Worm (Caenorhabditis elegans): ENCODE data around the gene R05D3.12.

R05D3.12 gene

DNA sequence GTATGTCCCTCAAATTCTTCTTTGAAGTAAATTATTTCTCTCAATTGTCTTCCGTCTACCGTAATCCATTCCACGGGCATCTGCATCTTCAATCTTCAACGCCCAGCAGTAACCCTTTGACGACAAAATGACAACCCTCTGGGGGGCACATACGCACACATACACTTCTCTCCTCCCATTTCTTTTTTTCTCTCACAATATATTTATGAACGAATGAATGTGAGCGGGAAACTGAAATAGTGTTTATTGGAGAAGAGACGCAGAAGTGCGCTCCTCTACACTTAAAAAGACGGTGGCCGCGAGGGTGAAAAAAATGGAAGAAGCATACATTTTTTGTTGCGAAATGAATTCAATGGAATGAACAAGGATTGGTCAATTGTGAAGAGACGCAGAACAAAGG, 31.2 kb downstream of the R05D3.12 start (continued):
- TF ChIP-seq nhr-21 (tag; optimal IDR thresholded peaks at IDR 0.05): peak; percentile 31

- TF ChIP-seq lin-39 (tag; optimal IDR thresholded peaks at IDR 0.05) (no peak), mab-5 (tag; optimal IDR thresholded peaks at IDR 0.05) (no peak), aly-2 (tag; optimal IDR thresholded peaks at IDR 0.05) (no peak), ceh-82 (tag; optimal IDR thresholded peaks at IDR 0.05) (no peak), crh-2 (tag; optimal IDR thresholded peaks at IDR 0.05) (no peak), blmp-1 (tag; optimal IDR thresholded peaks at IDR 0.05; ENCODE audit: insufficient read depth) (no peak), nhr-6 (tag; optimal IDR thresholded peaks at IDR 0.05) (no peak), nhr-129 (tag; optimal IDR thresholded peaks at IDR 0.05) (no peak)
Observed at ce11 chrIII:8413501-8413900, 32.8 kb downstream of the R05D3.12 start.

- no peak for TF ChIP-seq nhr-12 (tag; optimal IDR thresholded peaks at IDR 0.05)
- no peak for TF ChIP-seq ztf-11 (tag; optimal IDR thresholded peaks at IDR 0.05)
- TF ChIP-seq nhr-237 (tag; optimal IDR thresholded peaks at IDR 0.05): no peak
- no peak for TF ChIP-seq unc-55 (GFP tag; optimal IDR thresholded peaks at IDR 0.05)
- TF ChIP-seq ztf-4 (tag; optimal IDR thresholded peaks at IDR 0.05): no peak
- TF ChIP-seq nhr-23 (tag; optimal IDR thresholded peaks at IDR 0.05): no peak
- no peak for TF ChIP-seq mbf-1 (tag; optimal IDR thresholded peaks at IDR 0.05)
- TF ChIP-seq nhr-25 (tag; optimal IDR thresholded peaks at IDR 0.05): no peak
- no peak for TF ChIP-seq peb-1 (tag; optimal IDR thresholded peaks at IDR 0.05)
- no peak for TF ChIP-seq ztf-1 (GFP tag; conservative IDR thresholded peaks at IDR 0.05)
- TF ChIP-seq egl-27 (tag; optimal IDR thresholded peaks at IDR 0.05): no peak
- TF ChIP-seq F13H6.1 (tag; optimal IDR thresholded peaks at IDR 0.05): no peak
- TF ChIP-seq lin-13 (GFP tag; optimal IDR thresholded peaks at IDR 0.05): no peak
- TF ChIP-seq ZK546.5 (tag; optimal IDR thresholded peaks at IDR 0.05): no peak
- no peak for TF ChIP-seq mdl-1 (tag; optimal IDR thresholded peaks at IDR 0.05)
- no peak for TF ChIP-seq lin-39 (tag; optimal IDR thresholded peaks at IDR 0.05)
- TF ChIP-seq unc-62 (GFP tag; optimal IDR thresholded peaks at IDR 0.05): no peak
- no peak for TF ChIP-seq ceh-82 (tag; optimal IDR thresholded peaks at IDR 0.05)
- TF ChIP-seq lin-11 (tag; optimal IDR thresholded peaks at IDR 0.05): no peak
- TF ChIP-seq dmd-4 (tag; optimal IDR thresholded peaks at IDR 0.05): no peak
Observed at ce11 chrIII:8416871-8417191, 36.1 kb downstream of the R05D3.12 start.

DNA sequence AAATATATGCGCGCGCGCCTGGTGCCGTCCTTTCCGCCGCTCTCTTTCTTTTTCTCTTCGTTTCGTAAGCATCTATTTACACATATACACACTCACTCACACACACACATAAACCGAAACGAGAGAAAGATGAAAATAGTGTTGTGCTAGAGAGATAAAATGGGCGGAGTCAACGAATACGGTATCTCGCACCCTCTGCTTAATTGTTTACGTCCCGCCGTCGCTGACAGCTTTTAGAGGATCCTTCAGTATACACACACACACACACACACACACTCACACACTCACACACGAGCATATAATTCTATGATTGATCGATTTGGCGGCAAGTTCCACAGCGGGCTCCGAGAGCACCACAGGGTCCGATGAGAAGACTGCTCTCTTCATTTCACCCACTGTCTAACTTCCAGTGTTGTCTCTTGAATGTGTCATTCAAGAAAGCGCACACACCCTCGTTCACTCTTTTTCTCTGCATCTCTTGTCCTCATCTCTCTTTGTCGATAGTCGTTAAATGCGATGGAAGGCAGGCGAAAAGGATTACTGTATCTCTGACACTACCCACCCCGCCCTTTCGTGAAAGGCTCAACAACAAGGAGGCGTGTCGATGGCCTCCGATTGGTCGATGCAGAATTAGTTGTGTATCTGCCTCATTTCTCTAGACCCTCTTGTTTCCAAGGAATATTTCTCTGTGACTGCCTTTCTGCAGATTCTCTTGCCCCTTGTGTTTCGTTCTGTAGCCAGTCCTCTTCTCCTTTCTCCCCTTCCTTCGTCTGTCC, 36.6 kb downstream of the R05D3.12 start:
- TF ChIP-seq elt-3 (tag; optimal IDR thresholded peaks at IDR 0.05) (no peak), ceh-82 (tag; optimal IDR thresholded peaks at IDR 0.05) (peak; percentile 49), fos-1 (tag; optimal IDR thresholded peaks at IDR 0.05) (peak; percentile 88), snpc-4 (tag; optimal IDR thresholded peaks at IDR 0.05) (peak; percentile 64), ZK546.5 (tag; optimal IDR thresholded peaks at IDR 0.05) (peak; percentile 60), sma-3 (GFP tag; optimal IDR thresholded peaks at IDR 0.05) (peak; percentile 90), nhr-21 (tag; optimal IDR thresholded peaks at IDR 0.05) (peak; percentile 90), ztf-4 (tag; optimal IDR thresholded peaks at IDR 0.05) (peak; percentile 91), skn-1 (tag; optimal IDR thresholded peaks at IDR 0.05) (no peak), F13H6.1 (tag; optimal IDR thresholded peaks at IDR 0.05) (peak; percentile 98), unc-39 (tag; optimal IDR thresholded peaks at IDR 0.05) (no peak), nhr-10 (tag; optimal IDR thresholded peaks at IDR 0.05) (peak; percentile 67), ceh-16 (tag; optimal IDR thresholded peaks at IDR 0.05) (peak; percentile 20), nhr-23 (tag; optimal IDR thresholded peaks at IDR 0.05) (no peak), sem-4 (tag; optimal IDR thresholded peaks at IDR 0.05) (peak; percentile 93), nhr-25 (tag; optimal IDR thresholded peaks at IDR 0.05) (peak; percentile 90), egl-27 (tag; optimal IDR thresholded peaks at IDR 0.05) (peak; percentile 77), mdl-1 (tag; optimal IDR thresholded peaks at IDR 0.05) (peak; percentile 74 to 90), nhr-237 (tag; optimal IDR thresholded peaks at IDR 0.05) (no peak), mab-5 (tag; optimal IDR thresholded peaks at IDR 0.05) (peak; percentile 95), nhr-11 (tag; optimal IDR thresholded peaks at IDR 0.05) (no peak), unc-62 (GFP tag; optimal IDR thresholded peaks at IDR 0.05) (peak; percentile 79), peb-1 (tag; optimal IDR thresholded peaks at IDR 0.05) (no peak), C34F6.9 (tag; optimal IDR thresholded peaks at IDR 0.05) (peak; percentile 93), zag-1 (tag; optimal IDR thresholded peaks at IDR 0.05) (peak; percentile 89), crh-2 (tag; optimal IDR thresholded peaks at IDR 0.05) (peak; percentile 96), ama-1 (optimal IDR thresholded peaks at IDR 0.05) (no peak), gmeb-1 (tag; optimal IDR thresholded peaks at IDR 0.05) (peak; percentile 73), ztf-11 (tag; optimal IDR thresholded peaks at IDR 0.05) (peak; percentile 49), lin-39 (tag; optimal IDR thresholded peaks at IDR 0.05) (peak; percentile 90), elt-1 (tag; optimal IDR thresholded peaks at IDR 0.05) (no peak), nhr-6 (tag; optimal IDR thresholded peaks at IDR 0.05) (peak; percentile 91), R02D3.7 (tag; optimal IDR thresholded peaks at IDR 0.05) (peak; percentile 59), blmp-1 (tag; optimal IDR thresholded peaks at IDR 0.05; ENCODE audit: insufficient read depth) (peak; percentile 77), nhr-77 (tag; optimal IDR thresholded peaks at IDR 0.05) (no peak), dmd-4 (tag; optimal IDR thresholded peaks at IDR 0.05) (no peak), unc-55 (GFP tag; optimal IDR thresholded peaks at IDR 0.05) (peak; percentile 85), lsy-2 (tag; optimal IDR thresholded peaks at IDR 0.05) (peak; percentile 95 to 99), lin-13 (GFP tag; optimal IDR thresholded peaks at IDR 0.05) (peak; percentile 93)

Measured in whole organism, L2 larva.